Worm (Caenorhabditis elegans) whole organism, young adult: ENCODE measurements around the gene bbs-4.

ENCODE experiments used
- B0336.3 ChIP-seq: fragments of 200-800 bp; sonication (Bioruptor generic); IDR thresholded peaks from 2 replicates; pipeline ENCODE4 v1.3.6; 2022; ENCODE audit warnings: missing genetic modification characterization, missing compliant biosample characterization
- C06A6.2 ChIP-seq: fragments of 200-800 bp; sonication (Bioruptor generic); conservative IDR thresholded peaks from 2 replicates; pipeline ENCODE4 v1.3.6; 2022; ENCODE audit warnings: missing genetic modification characterization, missing compliant biosample characterization
- D2030.7 ChIP-seq: fragments of 200-800 bp; sonication (Bioruptor generic); IDR thresholded peaks from 2 replicates; pipeline ENCODE4 v1.3.6; 2022; ENCODE audit warnings: missing genetic modification reagents, missing genetic modification characterization, missing compliant biosample characterization
- F10E7.11 ChIP-seq: sonication (generic microtip); optimal IDR thresholded peaks from 2 replicates; lab custom pipeline; 2017; ENCODE audit warnings: mild to moderate bottlenecking, missing genetic modification characterization, moderate library complexity, missing compliant biosample characterization
- F39B2.1 ChIP-seq: fragments of 200-800 bp; sonication (Bioruptor generic); IDR thresholded peaks from 2 replicates; pipeline ENCODE4 v1.3.6; 2022; ENCODE audit warnings: missing genetic modification reagents, missing genetic modification characterization, missing compliant biosample characterization
- F52B5.7 ChIP-seq: sonication (generic microtip); optimal IDR thresholded peaks from 2 replicates; lab custom pipeline; 2016; ENCODE audit warnings: mild to moderate bottlenecking, missing genetic modification characterization, missing compliant biosample characterization
- F57A8.1 ChIP-seq: fragments of 200-800 bp; sonication (Bioruptor generic); optimal IDR thresholded peaks from 2 replicates; lab custom pipeline; 2018; ENCODE audit warnings: mild to moderate bottlenecking, missing genetic modification characterization, moderate library complexity, missing compliant biosample characterization
- F57C9.4 ChIP-seq: sonication (generic microtip); optimal IDR thresholded peaks from 2 replicates; lab custom pipeline; 2017; ENCODE audit warnings: mild to moderate bottlenecking, missing genetic modification characterization, missing compliant biosample characterization
- Y53F4B.3 ChIP-seq: fragments of 200-800 bp; sonication (Bioruptor generic); IDR thresholded peaks from 2 replicates; pipeline ENCODE4 v1.3.6; 2022; ENCODE audit warnings: missing genetic modification reagents, missing genetic modification characterization, missing compliant biosample characterization
- Y95B8A.8 ChIP-seq: fragments of 200-800 bp; sonication (Bioruptor generic); IDR thresholded peaks from 2 replicates; pipeline ENCODE4 v1.3.6; 2022; ENCODE audit warnings: missing genetic modification reagents, missing genetic modification characterization, missing compliant biosample characterization
- ZK185.1 ChIP-seq: sonication (generic microtip); optimal IDR thresholded peaks from 2 replicates; lab custom pipeline; 2016; ENCODE audit warnings: mild to moderate bottlenecking, missing genetic modification characterization, missing compliant biosample characterization; ENCODE audit not compliant: poor library complexity, severe bottlenecking
- ama-1 ChIP-seq, 3 experiments: fragments of 150-350 bp in 1 of 3; sonication (generic microtip) in 2 of 3; optimal IDR thresholded peaks; 2 replicates each; lab custom pipeline; 2014 to 2018; ENCODE audit warnings: missing biosample characterization in 2 of 3, missing genetic modification characterization in 2 of 3, missing genetic modification reagents in 2 of 3
- aptf-3 ChIP-seq: fragments of 200-800 bp; sonication (Bioruptor generic); IDR thresholded peaks from 2 replicates; pipeline ENCODE4 v1.3.6; 2022; ENCODE audit warnings: missing genetic modification characterization, missing compliant biosample characterization
- bed-2 ChIP-seq: fragments of 200-800 bp; sonication (Bioruptor generic); IDR thresholded peaks from 2 replicates; pipeline ENCODE4 v1.3.6; 2022; ENCODE audit warnings: missing genetic modification reagents, missing genetic modification characterization, missing compliant biosample characterization
- ceh-100 ChIP-seq: fragments of 200-800 bp; sonication (Bioruptor generic); IDR thresholded peaks from 2 replicates; pipeline ENCODE4 v1.3.6; 2022; ENCODE audit warnings: missing genetic modification reagents, missing genetic modification characterization, missing compliant biosample characterization
- ceh-27 ChIP-seq: fragments of 200-800 bp; sonication (Bioruptor generic); optimal IDR thresholded peaks from 2 replicates; lab custom pipeline; 2018; ENCODE audit warnings: mild to moderate bottlenecking, missing genetic modification characterization, moderate library complexity, missing compliant biosample characterization
- dox-1 ChIP-seq: fragments of 200-800 bp; sonication (Bioruptor generic); IDR thresholded peaks from 2 replicates; pipeline ENCODE4 v1.3.6; 2022; ENCODE audit warnings: missing genetic modification reagents, missing genetic modification characterization, missing compliant biosample characterization
- dpff-1 ChIP-seq: sonication (generic microtip); optimal IDR thresholded peaks from 2 replicates; lab custom pipeline; 2017; ENCODE audit warnings: mild to moderate bottlenecking, missing genetic modification characterization, missing compliant biosample characterization
- efl-1 ChIP-seq: fragments of 150-350 bp; optimal IDR thresholded peaks from 2 replicates; lab custom pipeline; 2014; ENCODE audit warnings: missing biosample characterization, missing genetic modification reagents, missing genetic modification characterization
- gei-17 ChIP-seq: fragments of 200-800 bp; sonication (Bioruptor generic); optimal IDR thresholded peaks from 2 replicates; lab custom pipeline; 2018; ENCODE audit warnings: mild to moderate bottlenecking, missing genetic modification characterization, missing compliant biosample characterization
- let-526 ChIP-seq: fragments of 200-800 bp; sonication (Bioruptor generic); IDR thresholded peaks from 2 replicates; pipeline ENCODE4 v1.3.6; 2022; ENCODE audit warnings: missing genetic modification reagents, missing genetic modification characterization, missing compliant biosample characterization
- lin-26 ChIP-seq: fragments of 200-800 bp; sonication (Bioruptor generic); IDR thresholded peaks from 2 replicates; pipeline ENCODE4 v1.3.6; 2022; ENCODE audit warnings: missing genetic modification reagents, missing genetic modification characterization, missing compliant biosample characterization
- lin-35 ChIP-seq, 3 experiments: fragments of 150-350 bp in 2 of 3; sonication (generic microtip) in 1 of 3; optimal IDR thresholded peaks; 2 replicates each; lab custom pipeline; 2014 to 2018; ENCODE audit warnings: missing biosample characterization in 3 of 3, missing genetic modification characterization in 3 of 3, missing genetic modification reagents in 3 of 3
- lsy-27 ChIP-seq: sonication (generic microtip); optimal IDR thresholded peaks from 2 replicates; lab custom pipeline; 2017; ENCODE audit warnings: missing genetic modification characterization, mild to moderate bottlenecking, missing compliant biosample characterization, antibody characterized with exemption, missing genotype, borderline replicate concordance; ENCODE audit not compliant: insufficient read depth
- madf-6 ChIP-seq: fragments of 200-800 bp; sonication (Bioruptor generic); IDR thresholded peaks from 2 replicates; pipeline ENCODE4 v1.3.6; 2022; ENCODE audit warnings: missing genetic modification reagents, missing genetic modification characterization, missing compliant biosample characterization
- madf-8 ChIP-seq: fragments of 200-800 bp; sonication (Bioruptor generic); conservative IDR thresholded peaks from 2 replicates; pipeline ENCODE4 v1.3.6; 2022; ENCODE audit warnings: missing genetic modification reagents, missing genetic modification characterization, missing compliant biosample characterization
- mcd-1 ChIP-seq: fragments of 200-800 bp; sonication (Bioruptor generic); IDR thresholded peaks from 2 replicates; pipeline ENCODE4 v1.3.6; 2022; ENCODE audit warnings: missing genetic modification reagents, missing genetic modification characterization, missing compliant biosample characterization
- mxl-1 ChIP-seq: sonication (generic microtip); optimal IDR thresholded peaks from 2 replicates; lab custom pipeline; 2016; ENCODE audit warnings: missing genetic modification characterization, missing compliant biosample characterization
- nfyb-1 ChIP-seq: fragments of 200-800 bp; sonication (Bioruptor generic); IDR thresholded peaks from 2 replicates; pipeline ENCODE4 v1.3.6; 2022; ENCODE audit warnings: missing genetic modification reagents, missing genetic modification characterization, missing compliant biosample characterization
- nhr-120 ChIP-seq: fragments of 200-800 bp; sonication (Bioruptor generic); IDR thresholded peaks from 2 replicates; pipeline ENCODE4 v1.3.6; 2022; ENCODE audit warnings: missing genetic modification characterization, missing compliant biosample characterization
- nhr-179 ChIP-seq: sonication (generic microtip); optimal IDR thresholded peaks from 2 replicates; lab custom pipeline; 2016; ENCODE audit warnings: mild to moderate bottlenecking, missing genetic modification characterization, missing compliant biosample characterization
- nhr-80 ChIP-seq: sonication (generic microtip); optimal IDR thresholded peaks from 2 replicates; lab custom pipeline; 2016; ENCODE audit warnings: missing genetic modification characterization, missing compliant biosample characterization
- nhr-90 ChIP-seq: sonication (generic microtip); optimal IDR thresholded peaks from 2 replicates; lab custom pipeline; 2016; ENCODE audit warnings: missing genotype, mild to moderate bottlenecking, missing genetic modification characterization, missing compliant biosample characterization
- pha-4 ChIP-seq: fragments of 150-350 bp; sonication (generic microtip); optimal IDR thresholded peaks from 2 replicates; lab custom pipeline; 2014; ENCODE audit warnings: missing biosample characterization, missing genetic modification reagents, missing genetic modification characterization
- rcor-1 ChIP-seq: fragments of 200-800 bp; sonication (Bioruptor generic); IDR thresholded peaks from 2 replicates; pipeline ENCODE4 v1.3.6; 2022; ENCODE audit warnings: missing genetic modification reagents, missing genetic modification characterization, missing compliant biosample characterization
- rpc-1 ChIP-seq, 2 experiments: fragments of 150-350 bp in 1 of 2; sonication (generic microtip) in 1 of 2; optimal IDR thresholded peaks; 2 replicates each; lab custom pipeline; 2014 to 2018; ENCODE audit warnings: missing biosample characterization in 1 of 2, missing genetic modification characterization in 1 of 2, missing genetic modification reagents in 1 of 2, missing genotype in 1 of 2
- sea-2 ChIP-seq: fragments of 200-800 bp; sonication (Bioruptor generic); IDR thresholded peaks from 2 replicates; pipeline ENCODE4 v1.3.6; 2022; ENCODE audit warnings: missing genetic modification characterization, missing compliant biosample characterization
- snpc-1.1 ChIP-seq: sonication (generic microtip); optimal IDR thresholded peaks from 2 replicates; lab custom pipeline; 2017; ENCODE audit warnings: missing genetic modification characterization, mild to moderate bottlenecking, missing compliant biosample characterization, antibody characterized with exemption, moderate library complexity, missing genotype, missing genetic modification reagents; ENCODE audit not compliant: insufficient read depth
- snpc-1.3 ChIP-seq: sonication (generic microtip); optimal IDR thresholded peaks from 2 replicates; lab custom pipeline; 2017; ENCODE audit warnings: missing genetic modification characterization, mild to moderate bottlenecking, missing compliant biosample characterization, antibody characterized with exemption, moderate library complexity, missing genotype, missing genetic modification reagents; ENCODE audit not compliant: insufficient read depth
- snpc-3.4 ChIP-seq: sonication (generic microtip); optimal IDR thresholded peaks from 2 replicates; lab custom pipeline; 2017; ENCODE audit warnings: missing genetic modification characterization, mild to moderate bottlenecking, missing compliant biosample characterization, antibody characterized with exemption, moderate library complexity, missing genotype, missing genetic modification reagents
- snpc-4 ChIP-seq, 5 experiments: fragments of 150-350 bp in 1 of 5; sonication (generic microtip) in 4 of 5; optimal IDR thresholded peaks; 2 replicates each; lab custom pipeline; 2014 to 2018; ENCODE audit warnings: missing genetic modification characterization in 5 of 5, missing biosample characterization in 3 of 5, antibody characterized with exemption in 2 of 5, mild to moderate bottlenecking in 2 of 5, missing compliant biosample characterization in 2 of 5, missing genotype in 2 of 5, moderate library complexity in 2 of 5, missing genetic modification reagents in 1 of 5
- sptf-2 ChIP-seq: fragments of 200-800 bp; sonication (Bioruptor generic); optimal IDR thresholded peaks from 2 replicates; lab custom pipeline; 2018; ENCODE audit warnings: mild to moderate bottlenecking, missing genetic modification characterization, missing compliant biosample characterization
- tlf-1 ChIP-seq: fragments of 200-800 bp; sonication (Bioruptor generic); optimal IDR thresholded peaks from 2 replicates; lab custom pipeline; 2018; ENCODE audit warnings: mild to moderate bottlenecking, missing genetic modification characterization, missing compliant biosample characterization
- unc-62 ChIP-seq: fragments of 150-350 bp; optimal IDR thresholded peaks from 2 replicates; lab custom pipeline; 2014; ENCODE audit warnings: missing biosample characterization, missing genetic modification reagents, missing genetic modification characterization
- ztf-26 ChIP-seq: sonication (generic microtip); optimal IDR thresholded peaks from 2 replicates; lab custom pipeline; 2017; ENCODE audit warnings: missing genetic modification characterization, missing compliant biosample characterization

The bbs-4 gene

DNA sequence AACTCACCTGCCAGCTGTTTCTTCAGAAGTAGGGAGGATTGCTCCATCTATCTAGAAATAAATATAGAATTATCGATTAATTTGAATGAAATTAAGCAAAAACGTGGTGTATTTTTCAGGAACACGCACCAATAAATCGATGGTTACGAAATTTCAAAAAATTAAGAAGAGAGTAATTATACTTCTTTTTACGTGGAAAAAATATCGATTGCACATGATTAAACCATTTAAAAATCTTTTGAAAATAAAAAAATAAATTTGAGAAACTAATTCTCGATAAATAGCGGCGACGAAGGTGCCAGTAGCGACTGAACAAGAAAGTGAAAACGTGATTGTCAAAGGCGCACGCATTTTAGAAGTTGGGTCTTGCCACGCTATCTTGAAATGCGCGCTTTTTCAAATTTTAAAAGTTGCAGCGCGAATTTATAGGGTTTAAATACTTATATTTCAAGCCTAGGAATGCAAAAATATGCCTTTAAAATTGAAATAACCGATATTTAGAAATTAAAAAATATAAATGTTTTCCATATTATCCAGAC, 19.2 kb upstream of the bbs-4 start, which contains the start of gene ubc-7 (continued):
- TF ChIP-seq F52B5.7 (tag; lab: Kevin White, UChicago) (no peak), snpc-4 (GFP tag; optimal IDR thresholded peaks at IDR 0.05; lab: Kevin White, UChicago) (no peak), snpc-4 (tag; optimal IDR thresholded peaks at IDR 0.05; lab: Kevin White, UChicago) (peak in 2 of 4 experiments; percentile 14 to 45), snpc-1.3 (tag; lab: Kevin White, UChicago) (peak; percentile 22), sptf-2 (GFP tag; lab: Kevin White, UChicago) (no peak), D2030.7 (GFP tag; lab: Robert Waterston, UW) (peak; percentile 77; the same call in 1 of the 2 replicates), ama-1 (optimal IDR thresholded peaks at IDR 0.05; lab: Kevin White, UChicago) (peak; percentile 51), ama-1 (GFP tag; optimal IDR thresholded peaks at IDR 0.05; lab: Kevin White, UChicago) (no peak), snpc-3.4 (tag; lab: Kevin White, UChicago) (peak; percentile 71), nfyb-1 (GFP tag; lab: Robert Waterston, UW) (peak; percentile 43; the same call in 1 of the 2 replicates), ZK185.1 (tag; lab: Kevin White, UChicago) (peak; percentile 63), rcor-1 (GFP tag; lab: Robert Waterston, UW) (peak; percentile 70), B0336.3 (GFP tag; lab: Robert Waterston, UW) (peak; percentile 42; the same call in 1 of the 2 replicates), mcd-1 (peak; percentile 80), lin-35 (GFP tag; optimal IDR thresholded peaks at IDR 0.05; lab: Kevin White, UChicago) (peak; percentile 50 to 91 (median 79)), bed-2 (GFP tag; lab: Robert Waterston, UW) (no peak), madf-8 (GFP tag; lab: Robert Waterston, UW) (peak; percentile 92), gei-17 (GFP tag; lab: Kevin White, UChicago) (no peak)
- TF ChIP-seq, all 124 proteins: peak for 39

DNA sequence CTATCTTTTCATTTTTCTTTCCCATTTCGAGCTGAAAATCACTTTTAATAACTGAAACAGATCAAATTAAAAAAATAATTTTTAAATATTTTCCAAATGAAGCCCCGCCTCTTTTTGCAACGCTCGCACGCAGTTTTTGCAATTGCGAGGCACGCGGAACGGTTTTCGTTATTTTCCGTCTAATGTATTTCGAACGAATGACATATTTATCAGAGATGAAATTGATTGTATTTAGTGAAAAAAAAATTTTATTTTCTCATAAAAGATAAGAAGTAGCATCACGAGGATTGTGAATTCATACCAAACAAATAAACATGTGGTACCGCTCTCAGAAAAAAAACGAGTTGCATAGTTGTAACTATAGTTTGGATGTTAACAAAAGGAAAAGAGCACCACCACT, 17.9 kb upstream of the bbs-4 start, which contains the start of gene rpac-19:
TSS of gene rpac-19 (minus strand) at position 31 of the 400 bp plus-strand sequence.
- TF ChIP-seq sea-2 (GFP tag; lab: Robert Waterston, UW) (no peak), dpff-1 (tag; lab: Kevin White, UChicago) (no peak), F57A8.1 (GFP tag; lab: Kevin White, UChicago) (no peak), F52B5.7 (tag; lab: Kevin White, UChicago) (peak; percentile 65), unc-62 (GFP tag; lab: Kevin White, UChicago) (no peak), mxl-1 (tag; lab: Kevin White, UChicago) (peak; percentile 31), let-526 (GFP tag; lab: Robert Waterston, UW) (peak; percentile 53; the same call in 1 of the 2 replicates), nhr-179 (tag; lab: Kevin White, UChicago) (no peak), madf-6 (GFP tag; lab: Robert Waterston, UW) (peak; percentile 80), lin-26 (GFP tag; lab: Robert Waterston, UW) (0 out of 2 replicates have a peak, but pooled peaks have one; percentile 43), ztf-26 (tag; lab: Kevin White, UChicago) (peak; percentile 76), F57C9.4 (tag; lab: Kevin White, UChicago) (peak; percentile 2), F39B2.1 (GFP tag; lab: Robert Waterston, UW) (no peak), nhr-80 (peak; percentile 62), F10E7.11 (tag; lab: Kevin White, UChicago) (peak; percentile 89), ceh-100 (GFP tag; lab: Robert Waterston, UW) (peak; percentile 51; the same call in 1 of the 2 replicates), snpc-1.1 (tag; lab: Kevin White, UChicago) (peak; percentile 67), aptf-3 (GFP tag; lab: Robert Waterston, UW) (no peak), nhr-90 (tag; lab: Kevin White, UChicago) (peak; percentile 28), ceh-27 (GFP tag; lab: Kevin White, UChicago) (no peak), lsy-27 (tag; lab: Kevin White, UChicago) (no peak), Y53F4B.3 (GFP tag; lab: Robert Waterston, UW) (no peak), C06A6.2 (GFP tag; lab: Robert Waterston, UW) (peak; percentile 62; the same call in 1 of the 2 replicates), nhr-120 (GFP tag; lab: Robert Waterston, UW) (no peak), pha-4 (tag; lab: Kevin White, UChicago) (peak; percentile 77), rpc-1 (optimal IDR thresholded peaks at IDR 0.05; lab: Kevin White, UChicago) (peak; percentile 37), rpc-1 (tag; optimal IDR thresholded peaks at IDR 0.05; lab: Kevin White, UChicago) (no peak), dox-1 (GFP tag; lab: Robert Waterston, UW) (no peak), Y95B8A.8 (GFP tag; lab: Robert Waterston, UW) (peak; percentile 90), efl-1 (peak; percentile 42), tlf-1 (peak; percentile 86)
